Worm (Caenorhabditis elegans) whole organism, young adult: ENCODE measurements around the gene ZK757.1.

Experiments used
- B0019.2 ChIP-seq: fragments of 200-800 bp; sonication (Bioruptor generic); conservative IDR thresholded peaks from 2 replicates; pipeline ENCODE4 v1.3.6; 2022; ENCODE audit warnings: missing genetic modification reagents, missing genetic modification characterization, missing compliant biosample characterization
- F10E7.11 ChIP-seq: sonication (generic microtip); optimal IDR thresholded peaks from 2 replicates; lab custom pipeline; 2017; ENCODE audit warnings: mild to moderate bottlenecking, missing genetic modification characterization, moderate library complexity, missing compliant biosample characterization
- F39B2.1 ChIP-seq: fragments of 200-800 bp; sonication (Bioruptor generic); IDR thresholded peaks from 2 replicates; pipeline ENCODE4 v1.3.6; 2022; ENCODE audit warnings: missing genetic modification reagents, missing genetic modification characterization, missing compliant biosample characterization
- K11D2.4 ChIP-seq: fragments of 200-800 bp; sonication (Bioruptor generic); IDR thresholded peaks from 2 replicates; pipeline ENCODE4 v1.3.6; 2022; ENCODE audit warnings: missing genetic modification reagents, missing genetic modification characterization, missing compliant biosample characterization
- K12H6.12 ChIP-seq: fragments of 200-800 bp; sonication (Bioruptor generic); optimal IDR thresholded peaks from 2 replicates; lab custom pipeline; 2018; ENCODE audit warnings: mild to moderate bottlenecking, missing genetic modification characterization, missing compliant biosample characterization
- T26A5.8 ChIP-seq: sonication (generic microtip); optimal IDR thresholded peaks from 2 replicates; lab custom pipeline; 2016; ENCODE audit warnings: missing genetic modification characterization, missing compliant biosample characterization
- Y53G8AR.9 ChIP-seq: fragments of 200-800 bp; sonication (Bioruptor generic); conservative IDR thresholded peaks from 2 replicates; pipeline ENCODE4 v1.3.6; 2022; ENCODE audit warnings: missing genetic modification reagents, missing genetic modification characterization, missing compliant biosample characterization
- akir-1 ChIP-seq: fragments of 200-800 bp; sonication (Bioruptor generic); optimal IDR thresholded peaks from 2 replicates; lab custom pipeline; 2018; ENCODE audit warnings: mild to moderate bottlenecking, missing genetic modification characterization, moderate library complexity, missing compliant biosample characterization
- aptf-2 ChIP-seq: fragments of 200-800 bp; sonication (Bioruptor generic); conservative IDR thresholded peaks from 2 replicates; pipeline ENCODE4 v1.3.6; 2022; ENCODE audit warnings: missing genetic modification reagents, missing genetic modification characterization, missing compliant biosample characterization
- attf-3 ChIP-seq: fragments of 200-800 bp; sonication (Bioruptor generic); conservative IDR thresholded peaks from 2 replicates; pipeline ENCODE4 v1.3.6; 2022; ENCODE audit warnings: missing genetic modification reagents, missing genetic modification characterization, missing compliant biosample characterization
- cebp-1 ChIP-seq, 2 experiments: fragments of 200-800 bp in 1 of 2; sonication (Bioruptor generic) in 1 of 2; sonication (generic microtip) in 1 of 2; IDR thresholded peaks in 1 of 2; optimal IDR thresholded peaks in 1 of 2; 2 replicates each; pipeline versions ENCODE4 v1.3.6 to Lab custom; 2017 to 2022; ENCODE audit warnings: missing compliant biosample characterization in 2 of 2, missing genetic modification characterization in 2 of 2, mild to moderate bottlenecking in 1 of 2, missing genetic modification reagents in 1 of 2, moderate library complexity in 1 of 2
- ceh-79 ChIP-seq: sonication (generic microtip); optimal IDR thresholded peaks from 2 replicates; lab custom pipeline; 2017; ENCODE audit warnings: mild to moderate bottlenecking, missing genetic modification characterization, missing compliant biosample characterization
- chd-7 ChIP-seq: sonication (generic microtip); optimal IDR thresholded peaks from 2 replicates; lab custom pipeline; 2016; ENCODE audit warnings: mild to moderate bottlenecking, missing genetic modification characterization, moderate library complexity, missing compliant biosample characterization
- dpff-1 ChIP-seq: sonication (generic microtip); optimal IDR thresholded peaks from 2 replicates; lab custom pipeline; 2017; ENCODE audit warnings: mild to moderate bottlenecking, missing genetic modification characterization, missing compliant biosample characterization
- ets-4 ChIP-seq: fragments of 200-800 bp; sonication (Bioruptor generic); optimal IDR thresholded peaks from 2 replicates; lab custom pipeline; 2018; ENCODE audit warnings: mild to moderate bottlenecking, missing genetic modification characterization, missing compliant biosample characterization
- fkh-3 ChIP-seq: sonication (generic microtip); optimal IDR thresholded peaks from 2 replicates; lab custom pipeline; 2016; ENCODE audit warnings: mild to moderate bottlenecking, missing genetic modification characterization, missing compliant biosample characterization
- gei-17 ChIP-seq: fragments of 200-800 bp; sonication (Bioruptor generic); optimal IDR thresholded peaks from 2 replicates; lab custom pipeline; 2018; ENCODE audit warnings: mild to moderate bottlenecking, missing genetic modification characterization, missing compliant biosample characterization
- hsf-1 ChIP-seq: fragments of 200-800 bp; sonication (Bioruptor generic); IDR thresholded peaks from 2 replicates; pipeline ENCODE4 v1.3.6; 2022; ENCODE audit warnings: missing genetic modification reagents, missing genetic modification characterization, missing compliant biosample characterization
- let-526 ChIP-seq: fragments of 200-800 bp; sonication (Bioruptor generic); IDR thresholded peaks from 2 replicates; pipeline ENCODE4 v1.3.6; 2022; ENCODE audit warnings: missing genetic modification reagents, missing genetic modification characterization, missing compliant biosample characterization
- let-607 ChIP-seq, 2 experiments: fragments of 200-800 bp in 1 of 2; sonication (Bioruptor generic) in 1 of 2; sonication (generic microtip) in 1 of 2; optimal IDR thresholded peaks; 2 replicates each; lab custom pipeline; 2016 to 2018; ENCODE audit warnings: mild to moderate bottlenecking in 2 of 2, missing compliant biosample characterization in 2 of 2, missing genetic modification characterization in 2 of 2, moderate library complexity in 2 of 2, missing genotype in 1 of 2
- lin-35 ChIP-seq, 3 experiments: fragments of 150-350 bp in 2 of 3; sonication (generic microtip) in 1 of 3; optimal IDR thresholded peaks; 2 replicates each; lab custom pipeline; 2014 to 2018; ENCODE audit warnings: missing biosample characterization in 3 of 3, missing genetic modification characterization in 3 of 3, missing genetic modification reagents in 3 of 3
- madf-8 ChIP-seq: fragments of 200-800 bp; sonication (Bioruptor generic); conservative IDR thresholded peaks from 2 replicates; pipeline ENCODE4 v1.3.6; 2022; ENCODE audit warnings: missing genetic modification reagents, missing genetic modification characterization, missing compliant biosample characterization
- nhr-120 ChIP-seq: fragments of 200-800 bp; sonication (Bioruptor generic); IDR thresholded peaks from 2 replicates; pipeline ENCODE4 v1.3.6; 2022; ENCODE audit warnings: missing genetic modification characterization, missing compliant biosample characterization
- nhr-80 ChIP-seq: sonication (generic microtip); optimal IDR thresholded peaks from 2 replicates; lab custom pipeline; 2016; ENCODE audit warnings: missing genetic modification characterization, missing compliant biosample characterization
- nhr-90 ChIP-seq: sonication (generic microtip); optimal IDR thresholded peaks from 2 replicates; lab custom pipeline; 2016; ENCODE audit warnings: missing genotype, mild to moderate bottlenecking, missing genetic modification characterization, missing compliant biosample characterization
- pbrm-1 ChIP-seq: fragments of 200-800 bp; sonication (Bioruptor generic); IDR thresholded peaks from 2 replicates; pipeline ENCODE4 v1.3.6; 2022; ENCODE audit warnings: missing genetic modification reagents, missing genetic modification characterization, missing compliant biosample characterization
- pha-4 ChIP-seq: fragments of 150-350 bp; sonication (generic microtip); optimal IDR thresholded peaks from 2 replicates; lab custom pipeline; 2014; ENCODE audit warnings: missing biosample characterization, missing genetic modification reagents, missing genetic modification characterization
- rpc-1 ChIP-seq, 2 experiments: fragments of 150-350 bp in 1 of 2; sonication (generic microtip) in 1 of 2; optimal IDR thresholded peaks; 2 replicates each; lab custom pipeline; 2014 to 2018; ENCODE audit warnings: missing biosample characterization in 1 of 2, missing genetic modification characterization in 1 of 2, missing genetic modification reagents in 1 of 2, missing genotype in 1 of 2
- sea-2 ChIP-seq: fragments of 200-800 bp; sonication (Bioruptor generic); IDR thresholded peaks from 2 replicates; pipeline ENCODE4 v1.3.6; 2022; ENCODE audit warnings: missing genetic modification characterization, missing compliant biosample characterization
- snpc-1.3 ChIP-seq: sonication (generic microtip); optimal IDR thresholded peaks from 2 replicates; lab custom pipeline; 2017; ENCODE audit warnings: missing genetic modification characterization, mild to moderate bottlenecking, missing compliant biosample characterization, antibody characterized with exemption, moderate library complexity, missing genotype, missing genetic modification reagents; ENCODE audit not compliant: insufficient read depth
- snpc-3.4 ChIP-seq: sonication (generic microtip); optimal IDR thresholded peaks from 2 replicates; lab custom pipeline; 2017; ENCODE audit warnings: missing genetic modification characterization, mild to moderate bottlenecking, missing compliant biosample characterization, antibody characterized with exemption, moderate library complexity, missing genotype, missing genetic modification reagents
- sptf-2 ChIP-seq: fragments of 200-800 bp; sonication (Bioruptor generic); optimal IDR thresholded peaks from 2 replicates; lab custom pipeline; 2018; ENCODE audit warnings: mild to moderate bottlenecking, missing genetic modification characterization, missing compliant biosample characterization
- tbp1 ChIP-seq: fragments of 200-800 bp; sonication (Bioruptor generic); optimal IDR thresholded peaks from 2 replicates; lab custom pipeline; 2018; ENCODE audit warnings: mild to moderate bottlenecking, missing genetic modification characterization, missing compliant biosample characterization
- xnd-1 ChIP-seq: sonication (generic microtip); optimal IDR thresholded peaks from 2 replicates; lab custom pipeline; 2016; ENCODE audit warnings: missing genotype, missing genetic modification reagents, missing genetic modification characterization, missing compliant biosample characterization
- zfh-2 ChIP-seq: fragments of 200-800 bp; sonication (Bioruptor generic); conservative IDR thresholded peaks from 2 replicates; pipeline ENCODE4 v1.3.6; 2022; ENCODE audit warnings: missing genetic modification reagents, missing genetic modification characterization, missing compliant biosample characterization
- ztf-18 ChIP-seq: sonication (generic microtip); optimal IDR thresholded peaks from 2 replicates; lab custom pipeline; 2016; ENCODE audit warnings: missing genotype, mild to moderate bottlenecking, missing genetic modification characterization, missing compliant biosample characterization
- ztf-22 ChIP-seq: fragments of 200-800 bp; sonication (Bioruptor generic); optimal IDR thresholded peaks from 2 replicates; lab custom pipeline; 2018; ENCODE audit warnings: mild to moderate bottlenecking, missing genetic modification characterization, moderate library complexity, missing compliant biosample characterization

ZK757.1 gene

ce11 chrIII:9899720-9900119, 28.8 kb upstream of the ZK757.1 start:
- TF ChIP-seq fkh-3 (tag; lab: Kevin White, UChicago) = no peak
- TF ChIP-seq F39B2.1 (GFP tag; lab: Robert Waterston, UW) = no peak
- TF ChIP-seq pha-4 (tag; lab: Kevin White, UChicago) = no peak
- no peak for TF ChIP-seq hsf-1 (GFP tag; lab: Robert Waterston, UW)
- no peak for TF ChIP-seq B0019.2 (GFP tag; lab: Robert Waterston, UW)
- TF ChIP-seq dpff-1 (tag; lab: Kevin White, UChicago) = no peak

- TF ChIP-seq ztf-18 (tag; lab: Kevin White, UChicago) = no peak
Measured at ce11 chrIII:9892855-9893254, 21.9 kb upstream of the ZK757.1 start, which contains the start of gene mam-7. TSS of gene mam-7 (plus strand) at chrIII:9893155.

ce11 chrIII:9891324-9891723, 20.4 kb upstream of the ZK757.1 start, which contains the start of gene alg-4:
TSS of gene alg-4 (minus strand) at chrIII:9891424.
- no peak for TF ChIP-seq attf-3
- TF ChIP-seq K11D2.4 (GFP tag; lab: Robert Waterston, UW) = no peak
- no peak for TF ChIP-seq F10E7.11 (tag; lab: Kevin White, UChicago)
- TF ChIP-seq let-607 (tag; optimal IDR thresholded peaks at IDR 0.05; lab: Kevin White, UChicago) = no peak
- no peak for TF ChIP-seq K12H6.12 (tag; lab: Kevin White, UChicago)
- no peak for TF ChIP-seq Y53G8AR.9 (GFP tag; lab: Robert Waterston, UW)
- no peak for TF ChIP-seq nhr-80 (tag; lab: Kevin White, UChicago)
- TF ChIP-seq rpc-1 (optimal IDR thresholded peaks at IDR 0.05; lab: Kevin White, UChicago) = no peak
- no peak for TF ChIP-seq rpc-1 (tag; optimal IDR thresholded peaks at IDR 0.05; lab: Kevin White, UChicago)
- no peak for TF ChIP-seq cebp-1 (GFP tag; IDR thresholded peaks at IDR 0.05; lab: Robert Waterston, UW)
- no peak for TF ChIP-seq cebp-1 (tag; optimal IDR thresholded peaks at IDR 0.05; lab: Kevin White, UChicago)
- TF ChIP-seq ets-4 (GFP tag; lab: Kevin White, UChicago) = no peak
- no peak for TF ChIP-seq xnd-1
- TF ChIP-seq ztf-18 (tag; lab: Kevin White, UChicago) = no peak
- TF ChIP-seq pbrm-1 (GFP tag; lab: Robert Waterston, UW) = no peak
- TF ChIP-seq ceh-79 (tag; lab: Kevin White, UChicago) = no peak
- TF ChIP-seq sea-2 = no peak
- TF ChIP-seq tbp1 (GFP tag; lab: Kevin White, UChicago) = no peak
- no peak for TF ChIP-seq gei-17 (GFP tag; lab: Kevin White, UChicago)
- TF ChIP-seq chd-7 = no peak
- TF ChIP-seq let-526 (GFP tag; lab: Robert Waterston, UW) = no peak
- no peak for TF ChIP-seq ztf-22

ce11 chrIII:9886323-9886722, 15.4 kb upstream of the ZK757.1 start:
- TF ChIP-seq let-526 (GFP tag; lab: Robert Waterston, UW) (no peak), nhr-90 (tag; lab: Kevin White, UChicago) (no peak), lin-35 (GFP tag; optimal IDR thresholded peaks at IDR 0.05; lab: Kevin White, UChicago) (no peak), akir-1 (no peak), zfh-2 (no peak), sea-2 (no peak), F10E7.11 (tag; lab: Kevin White, UChicago) (no peak), snpc-3.4 (no peak), madf-8 (GFP tag; lab: Robert Waterston, UW) (no peak), snpc-1.3 (tag; lab: Kevin White, UChicago) (no peak), T26A5.8 (tag; lab: Kevin White, UChicago) (no peak), aptf-2 (GFP tag; lab: Robert Waterston, UW) (no peak), hsf-1 (GFP tag; lab: Robert Waterston, UW) (no peak), nhr-120 (GFP tag; lab: Robert Waterston, UW) (no peak), ztf-22 (no peak), tbp1 (GFP tag; lab: Kevin White, UChicago) (no peak), sptf-2 (GFP tag; lab: Kevin White, UChicago) (no peak)
